Worm (Caenorhabditis elegans) whole organism, L4 larva: ENCODE results near the gene asp-19.
"Not testable (repeated sequence)": the region's sequence is repeated elsewhere in the genome, so short reads cannot be mapped to it uniquely, and the experiment has no call there.

Source experiments
- Y5F2A.4 ChIP-seq: fragments of 200-800 bp; sonication (Bioruptor generic); optimal IDR thresholded peaks from 2 replicates; lab custom pipeline; 2018; ENCODE audit warnings: mild to moderate bottlenecking, missing genetic modification characterization, missing compliant biosample characterization
- aha-1 ChIP-seq: fragments of 150-350 bp; peaks from one replicate; lab custom pipeline; 2014; ENCODE audit warnings: missing biosample characterization, missing genetic modification characterization
- ceh-28 ChIP-seq: fragments of 150-350 bp; optimal IDR thresholded peaks from 2 replicates; lab custom pipeline; 2014; ENCODE audit warnings: missing biosample characterization, missing genetic modification reagents, missing genetic modification characterization
- ctbp-1 ChIP-seq: fragments of 200-800 bp; sonication (Bioruptor generic); IDR thresholded peaks from 2 replicates; pipeline ENCODE4 v1.3.6; 2022; ENCODE audit warnings: missing genetic modification reagents, missing genetic modification characterization, missing compliant biosample characterization
- daf-19 ChIP-seq: fragments of 200-800 bp; sonication (Bioruptor generic); conservative IDR thresholded peaks from 2 replicates; pipeline ENCODE4 v1.3.6; 2022; ENCODE audit warnings: missing genetic modification characterization, missing compliant biosample characterization
- dmd-9 ChIP-seq: fragments of 200-800 bp; sonication (Bioruptor generic); IDR thresholded peaks from 2 replicates; pipeline ENCODE4 v1.3.6; 2022; ENCODE audit warnings: missing genetic modification reagents, missing genetic modification characterization, missing compliant biosample characterization
- hmg-1.1 ChIP-seq: fragments of 200-800 bp; sonication (Bioruptor generic); IDR thresholded peaks from 2 replicates; pipeline ENCODE4 v1.3.6; 2022; ENCODE audit warnings: missing genetic modification reagents, missing genetic modification characterization, missing compliant biosample characterization
- lin-38 ChIP-seq: fragments of 200-800 bp; sonication (Bioruptor generic); IDR thresholded peaks from 2 replicates; pipeline ENCODE4 v1.3.6; 2022; ENCODE audit warnings: missing genetic modification reagents, missing genetic modification characterization, missing compliant biosample characterization
- mxl-2 ChIP-seq: fragments of 200-800 bp; sonication (Bioruptor generic); conservative IDR thresholded peaks from 2 replicates; pipeline ENCODE4 v1.3.6; 2022; ENCODE audit warnings: missing genetic modification reagents, missing genetic modification characterization, missing compliant biosample characterization
- nhr-25 ChIP-seq: sonication (generic microtip); optimal IDR thresholded peaks from 2 replicates; lab custom pipeline; 2017; ENCODE audit warnings: missing genetic modification characterization, mild to moderate bottlenecking, missing compliant biosample characterization, antibody characterized with exemption, moderate library complexity, borderline replicate concordance; ENCODE audit not compliant: insufficient read depth
- nhr-76 ChIP-seq: fragments of 150-350 bp; optimal IDR thresholded peaks from 2 replicates; lab custom pipeline; 2014; ENCODE audit warnings: missing biosample characterization, missing genetic modification characterization
- nhr-77 ChIP-seq: fragments of 150-350 bp; optimal IDR thresholded peaks from 2 replicates; lab custom pipeline; 2014; ENCODE audit warnings: missing biosample characterization, missing genetic modification characterization
- pha-4 ChIP-seq, 2 experiments: fragments of 150-350 bp in 1 of 2; fragments of 200-800 bp in 1 of 2; sonication (Bioruptor generic) in 1 of 2; IDR thresholded peaks in 1 of 2; optimal IDR thresholded peaks in 1 of 2; 2 replicates each; pipeline versions ENCODE4 v1.3.6 to Lab custom; 2014 to 2022; ENCODE audit warnings: missing genetic modification characterization in 2 of 2, missing genetic modification reagents in 2 of 2, missing biosample characterization in 1 of 2, missing compliant biosample characterization in 1 of 2
- saeg-2 ChIP-seq: fragments of 200-800 bp; sonication (Bioruptor generic); IDR thresholded peaks from 2 replicates; pipeline ENCODE4 v1.3.6; 2022; ENCODE audit warnings: missing genetic modification reagents, missing genetic modification characterization, missing compliant biosample characterization
- set-16 ChIP-seq: fragments of 200-800 bp; sonication (Bioruptor generic); IDR thresholded peaks from 2 replicates; pipeline ENCODE4 v1.3.6; 2022; ENCODE audit warnings: missing genetic modification reagents, missing genetic modification characterization, missing compliant biosample characterization
- snpc-4 ChIP-seq: fragments of 150-350 bp; optimal IDR thresholded peaks from 2 replicates; lab custom pipeline; 2014; ENCODE audit warnings: missing biosample characterization, missing genetic modification characterization
- tag-97 ChIP-seq: fragments of 200-800 bp; sonication (Bioruptor generic); IDR thresholded peaks from 2 replicates; pipeline ENCODE4 v1.3.6; 2022; ENCODE audit warnings: missing genetic modification characterization, missing compliant biosample characterization
- unc-39 ChIP-seq: sonication (generic microtip); optimal IDR thresholded peaks from 2 replicates; lab custom pipeline; 2017; ENCODE audit warnings: missing biosample characterization, missing genetic modification characterization
- unc-62 ChIP-seq, 3 experiments: fragments of 150-350 bp in 1 of 3; sonication (generic microtip); optimal IDR thresholded peaks in 2 of 3; peaks in 1 of 3; 1 replicate in 1 of 3; 2 replicates in 2 of 3; lab custom pipeline; 2014 to 2017; ENCODE audit warnings: missing biosample characterization in 3 of 3, missing genetic modification characterization in 3 of 3, missing genetic modification reagents in 3 of 3, missing genotype in 1 of 3
- zfp-2 ChIP-seq: sonication (generic microtip); optimal IDR thresholded peaks from 2 replicates; lab custom pipeline; 2016; ENCODE audit warnings: mild to moderate bottlenecking, missing genetic modification characterization, missing compliant biosample characterization

asp-19 gene

ce11 chrV:18769902-18770301 is 40.7 kb upstream of the asp-19 start:
- TF ChIP-seq unc-62 (GFP tag; optimal IDR thresholded peaks at IDR 0.05 in 1 of 2; lab: Kevin White, UChicago) (peak in 1 of 2 experiments; percentile 93), unc-62 (tag; optimal IDR thresholded peaks at IDR 0.05; lab: Kevin White, UChicago) (no peak), nhr-76 (tag; lab: Kevin White, UChicago) (no peak)

ce11 chrV:18762044-18762443 is 32.9 kb upstream of the asp-19 start, which contains the start of gene F11D11.22:
Gene F11D11.22, plus strand, starts transcription at chrV:18762344.
- not testable (repeated sequence) for TF ChIP-seq saeg-2 (GFP tag; lab: Robert Waterston, UW); daf-19 (GFP tag; lab: Robert Waterston, UW); dmd-9
- TF ChIP-seq, all 104 proteins: peak for 0; not testable (repeated sequence) for 104

ce11 chrV:18761078-18761477 is 31.9 kb upstream of the asp-19 start, which contains the start of gene F11D11.4:
Gene F11D11.4, plus strand, starts transcription at chrV:18761378.
- TF ChIP-seq ceh-28 (tag; lab: Kevin White, UChicago) (no peak), hmg-1.1 (GFP tag; lab: Robert Waterston, UW) (no peak), nhr-25 (tag; lab: Kevin White, UChicago) (no peak)
- TF ChIP-seq, all 104 proteins: peak for 0

ce11 chrV:18760174-18760573 is 31.0 kb upstream of the asp-19 start, which contains the start of gene F11D11.3:
Gene F11D11.3, minus strand, starts transcription at chrV:18760274.
- no peak for TF ChIP-seq nhr-77 (tag; lab: Kevin White, UChicago)
- TF ChIP-seq mxl-2 (GFP tag; lab: Robert Waterston, UW): no peak

- not testable (repeated sequence) for TF ChIP-seq lin-38; ctbp-1 (GFP tag; lab: Robert Waterston, UW); zfp-2 (tag; lab: Kevin White, UChicago)
Observed at ce11 chrV:18754328-18754727, 25.2 kb upstream of the asp-19 start, which contains the start of gene clec-254. Gene clec-254, minus strand, starts transcription at chrV:18754428.

- TF ChIP-seq unc-39 (tag; lab: Kevin White, UChicago): no peak
Observed at ce11 chrV:18753036-18753435, 23.9 kb upstream of the asp-19 start, which contains the start of gene F11D11.6. Gene F11D11.6, minus strand, starts transcription at chrV:18753136.

ce11 chrV:18750445-18750844 is 21.3 kb upstream of the asp-19 start, which contains the start of the genes F11D11.21 and F11D11.12:
Gene F11D11.21, minus strand, starts transcription at chrV:18750545.
Gene F11D11.12, minus strand, starts transcription at chrV:18750682.
- TF ChIP-seq nhr-76 (tag; lab: Kevin White, UChicago) (no peak), unc-62 (GFP tag; optimal IDR thresholded peaks at IDR 0.05 in 1 of 2; lab: Kevin White, UChicago) (peak in 1 of 2 experiments; percentile 17), unc-62 (tag; optimal IDR thresholded peaks at IDR 0.05; lab: Kevin White, UChicago) (no peak)

ce11 chrV:18748726-18749125 is 19.6 kb upstream of the asp-19 start, which contains the start of gene clec-252:
Gene clec-252, minus strand, starts transcription at chrV:18748826.
- TF ChIP-seq unc-62 (GFP tag; optimal IDR thresholded peaks at IDR 0.05 in 1 of 2; lab: Kevin White, UChicago) (peak in 1 of 2 experiments; percentile 41), unc-62 (tag; optimal IDR thresholded peaks at IDR 0.05; lab: Kevin White, UChicago) (no peak), Y5F2A.4 (GFP tag; lab: Kevin White, UChicago) (no peak)

ce11 chrV:18746937-18747660 is 17.9 kb upstream of the asp-19 start, which contains the start of gene clec-251:
Gene clec-251, minus strand, starts transcription at chrV:18746987.
- TF ChIP-seq snpc-4 (tag; lab: Kevin White, UChicago) (no peak), pha-4 (GFP tag; IDR thresholded peaks at IDR 0.05; lab: Robert Waterston, UW) (no peak), pha-4 (tag; optimal IDR thresholded peaks at IDR 0.05; lab: Kevin White, UChicago) (no peak), aha-1 (tag; lab: Kevin White, UChicago) (peak; percentile 35), set-16 (GFP tag; lab: Robert Waterston, UW) (peak; percentile 51; the same call in 1 of the 2 replicates), tag-97 (no peak)
